Worm (Caenorhabditis elegans) whole organism, early embryonic: Measurements from ENCODE around the gene irld-11.

Experiments
- ama-1 ChIP-seq: fragments of 150-350 bp; optimal IDR thresholded peaks from 2 replicates; lab custom pipeline; 2014
- ets-7 ChIP-seq: sonication (generic microtip); optimal IDR thresholded peaks from 2 replicates; lab custom pipeline; 2016; ENCODE audit warnings: missing genotype, missing genetic modification characterization, missing compliant biosample characterization
- hnd-1 ChIP-seq: sonication (generic microtip); optimal IDR thresholded peaks from 2 replicates; lab custom pipeline; 2016; ENCODE audit warnings: missing genetic modification characterization, missing compliant biosample characterization
- scrt-1 ChIP-seq: fragments of 200-800 bp; sonication (Bioruptor generic); IDR thresholded peaks from 2 replicates; pipeline ENCODE4 v1.3.6; 2022; ENCODE audit warnings: missing genetic modification characterization, missing compliant biosample characterization
- tra-4 ChIP-seq: sonication (generic microtip); optimal IDR thresholded peaks from 2 replicates; lab custom pipeline; 2017; ENCODE audit warnings: missing genetic modification characterization, missing compliant biosample characterization

DNA sequence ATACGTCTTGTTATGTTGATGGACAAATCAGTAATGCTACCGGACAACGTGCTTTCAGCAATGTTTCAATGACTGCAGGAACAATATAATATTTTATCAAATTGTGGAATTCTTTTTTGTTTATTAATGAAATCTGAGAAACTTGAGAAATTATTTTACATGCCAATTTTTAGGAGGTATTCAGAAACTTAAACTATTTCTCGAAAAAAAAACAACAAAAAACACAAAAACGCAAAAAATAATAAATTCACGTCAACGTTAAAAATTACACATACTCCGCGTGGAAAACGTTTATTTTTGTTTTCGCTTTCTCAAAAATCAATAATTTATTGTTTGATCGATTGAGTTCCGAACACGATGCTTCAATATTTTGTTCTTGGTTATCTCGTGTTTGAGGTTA lies 12.7 kb upstream of the irld-11 start, which contains the start of gene Y46H3D.1:
- no peak for TF ChIP-seq hnd-1 (tag; lab: Kevin White, UChicago)
- TF ChIP-seq tra-4, result no peak
- no peak for TF ChIP-seq ama-1 (lab: Kevin White, UChicago)
- TF ChIP-seq ets-7, result no peak
- TF ChIP-seq scrt-1 (GFP tag; lab: Robert Waterston, UW), result no peak
